Worm (Caenorhabditis elegans) whole organism, L3 larva: ENCODE data around the gene srx-48.

ENCODE experiments used
- ama-1 ChIP-seq: fragments of 150-350 bp; optimal IDR thresholded peaks from 2 replicates; lab custom pipeline; 2018
- ceh-28 ChIP-seq: fragments of 150-350 bp; optimal IDR thresholded peaks from 2 replicates; lab custom pipeline; 2014; ENCODE audit warnings: missing biosample characterization, missing genetic modification reagents, missing genetic modification characterization
- fos-1 ChIP-seq: fragments of 150-350 bp; optimal IDR thresholded peaks from 2 replicates; lab custom pipeline; 2014; ENCODE audit warnings: missing biosample characterization, missing genetic modification characterization
- lin-39 ChIP-seq: fragments of 150-350 bp; optimal IDR thresholded peaks from 2 replicates; lab custom pipeline; 2018; ENCODE audit warnings: missing biosample characterization, missing genetic modification reagents, missing genetic modification characterization
- nhr-76 ChIP-seq: fragments of 150-350 bp; sonication (generic microtip); optimal IDR thresholded peaks from 5 replicates; lab custom pipeline; 2014; ENCODE audit warnings: missing biosample characterization, missing genetic modification characterization
- nhr-77 ChIP-seq: fragments of 150-350 bp; optimal IDR thresholded peaks from 2 replicates; lab custom pipeline; 2014; ENCODE audit warnings: missing biosample characterization, missing genetic modification characterization
- skn-1 ChIP-seq: fragments of 150-350 bp; optimal IDR thresholded peaks from 2 replicates; lab custom pipeline; 2014; ENCODE audit warnings: missing biosample characterization, missing genetic modification characterization
- zag-1 ChIP-seq: fragments of 150-350 bp; optimal IDR thresholded peaks from 2 replicates; lab custom pipeline; 2014; ENCODE audit warnings: missing biosample characterization, missing genetic modification characterization

ce11 chrV:15267405-15267804 is 36.1 kb downstream of the srx-48 start, which contains the start of gene T10H4.13:
- TF ChIP-seq nhr-77 (tag; lab: Kevin White, UChicago) (no peak), fos-1 (tag; lab: Kevin White, UChicago) (no peak), skn-1 (no peak), ama-1 (lab: Kevin White, UChicago) (no peak), nhr-76 (tag; lab: Kevin White, UChicago) (no peak), ceh-28 (no peak), zag-1 (tag; lab: Kevin White, UChicago) (no peak), lin-39 (tag; lab: Kevin White, UChicago) (no peak)
